Worm (Caenorhabditis elegans) whole organism, early embryonic: ENCODE results near the gene ptr-1.

Source experiments
- F13C5.2 ChIP-seq: sonication (generic microtip); optimal IDR thresholded peaks from 2 replicates; lab custom pipeline; 2017; ENCODE audit warnings: mild to moderate bottlenecking, missing genetic modification characterization, inconsistent platforms, missing compliant biosample characterization
- aly-1 ChIP-seq: sonication (generic microtip); optimal IDR thresholded peaks from 2 replicates; lab custom pipeline; 2016; ENCODE audit warnings: missing genetic modification characterization, missing compliant biosample characterization
- ama-1 ChIP-seq: fragments of 150-350 bp; optimal IDR thresholded peaks from 2 replicates; lab custom pipeline; 2014
- ceh-13 ChIP-seq: fragments of 200-800 bp; sonication (Bioruptor generic); optimal IDR thresholded peaks from 2 replicates; lab custom pipeline; 2018; ENCODE audit warnings: mild to moderate bottlenecking, missing genetic modification characterization, missing compliant biosample characterization
- flt-1 ChIP-seq: fragments of 200-800 bp; sonication (Bioruptor generic); IDR thresholded peaks from 2 replicates; pipeline ENCODE4 v1.3.6; 2022; ENCODE audit warnings: missing genetic modification characterization, missing compliant biosample characterization
- hnd-1 ChIP-seq: sonication (generic microtip); optimal IDR thresholded peaks from 2 replicates; lab custom pipeline; 2016; ENCODE audit warnings: missing genetic modification characterization, missing compliant biosample characterization
- tbx-37 ChIP-seq: fragments of 200-800 bp; sonication (Bioruptor generic); conservative IDR thresholded peaks from 2 replicates; pipeline ENCODE4 v1.3.6; 2022; ENCODE audit warnings: missing genetic modification reagents, missing genetic modification characterization, missing compliant biosample characterization
- tra-4 ChIP-seq: sonication (generic microtip); optimal IDR thresholded peaks from 2 replicates; lab custom pipeline; 2017; ENCODE audit warnings: missing genetic modification characterization, missing compliant biosample characterization

- no peak for TF ChIP-seq ama-1
- no peak for TF ChIP-seq ceh-13 (GFP tag; lab: Kevin White, UChicago)
- no peak for TF ChIP-seq aly-1 (tag; lab: Kevin White, UChicago)
- no peak for TF ChIP-seq F13C5.2
- no peak for TF ChIP-seq tra-4 (tag; lab: Kevin White, UChicago)
- TF ChIP-seq flt-1 (GFP tag; lab: Robert Waterston, UW): no peak
- TF ChIP-seq hnd-1 (tag; lab: Kevin White, UChicago): no peak
- TF ChIP-seq tbx-37: no peak
Observed at ce11 chrV:9194055-9194454, 12.5 kb upstream of the ptr-1 start.
